Worm (Caenorhabditis elegans) whole organism, L1 larva: ENCODE data around the gene cor-1.

Source experiments
- ama-1 ChIP-seq: fragments of 150-350 bp; optimal IDR thresholded peaks from 2 replicates; lab custom pipeline; 2014
- ceh-82 ChIP-seq, 3 experiments: fragments of 150-350 bp in 1 of 3; sonication (generic microtip) in 2 of 3; optimal IDR thresholded peaks; 2 replicates each; lab custom pipeline; 2014 to 2017; ENCODE audit warnings: missing biosample characterization in 3 of 3, missing genetic modification characterization in 3 of 3
- lin-39 ChIP-seq: fragments of 150-350 bp; optimal IDR thresholded peaks from 2 replicates; lab custom pipeline; 2014; ENCODE audit warnings: missing biosample characterization, missing genetic modification reagents, missing genetic modification characterization
- nhr-20 ChIP-seq: sonication (generic microtip); optimal IDR thresholded peaks from 2 replicates; lab custom pipeline; 2016; ENCODE audit warnings: mild to moderate bottlenecking, missing genetic modification characterization, missing compliant biosample characterization
- nhr-76 ChIP-seq: sonication (generic microtip); optimal IDR thresholded peaks from 2 replicates; lab custom pipeline; 2017; ENCODE audit warnings: missing biosample characterization, missing genetic modification characterization
- nhr-77 ChIP-seq: fragments of 150-350 bp; optimal IDR thresholded peaks from 2 replicates; lab custom pipeline; 2014; ENCODE audit warnings: missing biosample characterization, missing genetic modification characterization
- pag-3 ChIP-seq: sonication (generic microtip); optimal IDR thresholded peaks from 2 replicates; lab custom pipeline; 2017; ENCODE audit warnings: missing genetic modification characterization, mild to moderate bottlenecking, missing compliant biosample characterization, antibody characterized with exemption, borderline replicate concordance; ENCODE audit not compliant: insufficient read depth
- snu-23 ChIP-seq: sonication (generic microtip); optimal IDR thresholded peaks from 2 replicates; lab custom pipeline; 2016; ENCODE audit warnings: missing genetic modification characterization, missing compliant biosample characterization
- unc-86 ChIP-seq: sonication (generic microtip); optimal IDR thresholded peaks from 2 replicates; lab custom pipeline; 2016; ENCODE audit warnings: missing genetic modification characterization, missing compliant biosample characterization
- unc-98 ChIP-seq: fragments of 200-800 bp; sonication (Bioruptor generic); IDR thresholded peaks from 2 replicates; pipeline ENCODE4 v1.3.6; 2022; ENCODE audit warnings: missing genetic modification characterization, missing compliant biosample characterization
- xbp-1 ChIP-seq: sonication (generic microtip); optimal IDR thresholded peaks from 2 replicates; lab custom pipeline; 2016; ENCODE audit warnings: missing genetic modification characterization, missing compliant biosample characterization
- zag-1 ChIP-seq: fragments of 150-350 bp; optimal IDR thresholded peaks from 2 replicates; lab custom pipeline; 2014; ENCODE audit warnings: missing biosample characterization, missing genetic modification characterization

- TF ChIP-seq nhr-20 (no peak), zag-1 (tag; lab: Kevin White, UChicago) (no peak), snu-23 (GFP tag; lab: Kevin White, UChicago) (no peak), unc-98 (GFP tag; lab: Robert Waterston, UW) (no peak), pag-3 (no peak), ama-1 (lab: Kevin White, UChicago) (no peak), xbp-1 (tag; lab: Kevin White, UChicago) (no peak), ceh-82 (tag; optimal IDR thresholded peaks at IDR 0.05; lab: Kevin White, UChicago) (no peak), nhr-77 (tag; lab: Kevin White, UChicago) (no peak), lin-39 (tag; lab: Kevin White, UChicago) (no peak), nhr-76 (tag; lab: Kevin White, UChicago) (no peak), unc-86 (tag; lab: Kevin White, UChicago) (no peak)
These were observed 36.7 kb downstream of the cor-1 start, which contains the start of gene K10G9.2 for ce11 chrIII:10285623-10286022.
